Worm (Caenorhabditis elegans): ENCODE measurements around the gene tag-30.

tag-30 gene

DNA sequence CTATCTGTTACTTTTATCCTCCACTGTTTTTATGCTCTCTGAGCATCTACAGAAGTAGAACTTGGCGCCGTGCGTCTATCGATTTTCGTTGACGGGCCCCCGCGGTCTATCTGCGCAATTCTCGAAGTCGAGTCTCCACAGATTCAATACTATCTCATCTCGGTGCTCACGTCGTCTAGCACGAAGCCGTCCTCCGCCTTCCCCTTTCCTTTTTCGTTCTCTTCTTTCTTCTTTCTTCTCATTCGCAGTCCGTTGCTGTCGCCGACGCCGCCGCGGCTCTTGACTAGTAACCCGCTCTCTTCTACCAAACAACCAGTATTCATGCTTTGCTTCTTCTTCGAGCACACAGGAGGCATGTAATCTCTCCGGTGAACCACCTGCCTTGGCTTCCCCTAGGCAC is 16.1 kb upstream of the tag-30 start (continued):
- TF ChIP-seq nhr-20 (tag; optimal IDR thresholded peaks at IDR 0.05) = peak; percentile 3
- peak; percentile 30 for TF ChIP-seq ceh-8 (GFP tag; optimal IDR thresholded peaks at IDR 0.05)
- TF ChIP-seq xbp-1 (tag; optimal IDR thresholded peaks at IDR 0.05) = peak; percentile 3
- TF ChIP-seq rnt-1 (tag; optimal IDR thresholded peaks at IDR 0.05) = no peak
- no peak for TF ChIP-seq efl-3 (GFP tag; optimal IDR thresholded peaks at IDR 0.05)

ce11 chrIV:11868452-11868851 is 13.5 kb upstream of the tag-30 start:
- no peak for TF ChIP-seq lin-39 (tag; optimal IDR thresholded peaks at IDR 0.05)
- TF ChIP-seq lir-3 (tag; optimal IDR thresholded peaks at IDR 0.05; ENCODE audit: poor library complexity) = no peak
- TF ChIP-seq ceh-90 (tag; optimal IDR thresholded peaks at IDR 0.05) = no peak
- no peak for TF ChIP-seq egl-27 (tag; optimal IDR thresholded peaks at IDR 0.05)
- TF ChIP-seq ces-1 (GFP tag; optimal IDR thresholded peaks at IDR 0.05) = no peak
- TF ChIP-seq mdl-1 (tag; optimal IDR thresholded peaks at IDR 0.05) = no peak
- no peak for TF ChIP-seq nhr-47 (tag; optimal IDR thresholded peaks at IDR 0.05)
- no peak for TF ChIP-seq nhr-85 (tag)
- TF ChIP-seq nhr-84 (tag; optimal IDR thresholded peaks at IDR 0.05) = no peak
- TF ChIP-seq ceh-88 (GFP tag; IDR thresholded peaks at IDR 0.05) = no peak
- no peak for TF ChIP-seq mep-1 (tag; optimal IDR thresholded peaks at IDR 0.05)
- TF ChIP-seq lin-13 (GFP tag; optimal IDR thresholded peaks at IDR 0.05) = no peak
- no peak for TF ChIP-seq sox-4 (tag; optimal IDR thresholded peaks at IDR 0.05)
- TF ChIP-seq fkh-10 (GFP tag; optimal IDR thresholded peaks at IDR 0.05) = no peak
- no peak for TF ChIP-seq unc-130 (tag; optimal IDR thresholded peaks at IDR 0.05)
- TF ChIP-seq sptf-1 (tag; optimal IDR thresholded peaks at IDR 0.05) = no peak
- TF ChIP-seq zag-1 (tag; optimal IDR thresholded peaks at IDR 0.05) = no peak
- no peak for TF ChIP-seq efl-3 (GFP tag; optimal IDR thresholded peaks at IDR 0.05)
- TF ChIP-seq nhr-28 (tag; optimal IDR thresholded peaks at IDR 0.05) = no peak
- TF ChIP-seq unc-30 (tag; optimal IDR thresholded peaks at IDR 0.05) = no peak

DNA sequence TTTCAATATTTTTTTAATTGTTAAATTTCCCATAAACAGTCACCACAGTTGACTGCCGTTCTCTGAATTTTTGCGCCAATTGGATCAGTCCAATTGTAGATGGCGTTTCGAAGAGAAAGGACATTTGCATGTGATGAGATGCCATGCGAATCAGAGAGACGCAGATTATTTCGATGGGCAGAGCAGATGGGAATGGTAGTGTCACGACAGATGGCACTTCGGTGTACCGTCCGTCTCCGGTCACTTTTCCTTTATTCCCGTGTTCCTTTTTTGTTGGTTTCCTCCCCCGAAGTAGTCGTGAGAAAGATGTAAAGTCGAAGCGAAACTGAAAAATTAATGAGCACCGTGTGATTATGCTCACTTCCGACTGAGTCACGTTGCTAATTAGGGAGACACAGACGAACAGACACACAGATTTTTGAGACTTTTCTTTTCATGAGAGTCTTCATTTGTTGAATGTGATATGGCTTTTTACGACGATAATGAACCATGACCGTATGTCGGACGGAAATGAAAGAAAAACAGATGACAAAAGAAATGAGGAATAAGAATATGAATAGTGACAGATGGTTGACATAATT is 12.8 kb upstream of the tag-30 start:
- TF ChIP-seq C04F5.9 (tag; optimal IDR thresholded peaks at IDR 0.05) = no peak
- TF ChIP-seq unc-86 (tag; optimal IDR thresholded peaks at IDR 0.05) = peak; percentile 58
- TF ChIP-seq dsc-1 (tag; optimal IDR thresholded peaks at IDR 0.05) = peak; percentile 73
- TF ChIP-seq egl-13 (tag; optimal IDR thresholded peaks at IDR 0.05) = peak; percentile 6
- TF ChIP-seq zip-4 (GFP tag; optimal IDR thresholded peaks at IDR 0.05) = no peak
- no peak for TF ChIP-seq nhr-237 (tag; optimal IDR thresholded peaks at IDR 0.05)
- TF ChIP-seq hlh-4 (tag; optimal IDR thresholded peaks at IDR 0.05) = no peak
- TF ChIP-seq lin-15B (tag; optimal IDR thresholded peaks at IDR 0.05) = no peak
- no peak for TF ChIP-seq nhr-12 (tag; optimal IDR thresholded peaks at IDR 0.05)
- no peak for TF ChIP-seq fos-1 (tag; optimal IDR thresholded peaks at IDR 0.05)
- TF ChIP-seq lin-14 (GFP tag; optimal IDR thresholded peaks at IDR 0.05) = peak; percentile 65
- no peak for TF ChIP-seq sox-4 (tag; optimal IDR thresholded peaks at IDR 0.05)
- TF ChIP-seq Y116A8C.19 (tag; optimal IDR thresholded peaks at IDR 0.05; ENCODE audit: borderline replicate concordance) = no peak
- TF ChIP-seq nhr-28 (tag; optimal IDR thresholded peaks at IDR 0.05) = no peak
- TF ChIP-seq lin-39 (tag; optimal IDR thresholded peaks at IDR 0.05) = no peak
- peak; percentile 20 for TF ChIP-seq nhr-47 (tag; optimal IDR thresholded peaks at IDR 0.05)
- no peak for TF ChIP-seq hpl-2 (GFP tag; optimal IDR thresholded peaks at IDR 0.05)
- TF ChIP-seq fkh-8 (tag; optimal IDR thresholded peaks at IDR 0.05) = peak; percentile 29
- no peak for TF ChIP-seq snu-23 (GFP tag; optimal IDR thresholded peaks at IDR 0.05)
- peak in 1 of 2 experiments; percentile 45 for TF ChIP-seq ztf-11 (tag; optimal IDR thresholded peaks at IDR 0.05)
- TF ChIP-seq nhr-90 (tag; optimal IDR thresholded peaks at IDR 0.05; ENCODE audit: poor library complexity) = no peak

All from whole organism, L1 larva.